Worm (Caenorhabditis elegans): ENCODE data around the gene srp-7.

ce11 chrV:8130149-8130661 is 48.7 kb upstream of the srp-7 start, which contains the start of gene snap-1:
- TF ChIP-seq klf-2 (GFP tag; conservative IDR thresholded peaks at IDR 0.05) (no peak), cog-1 (tag; optimal IDR thresholded peaks at IDR 0.05) (no peak)
